Fruit fly (Drosophila melanogaster): ENCODE measurements around the gene CG4822.

DNA sequence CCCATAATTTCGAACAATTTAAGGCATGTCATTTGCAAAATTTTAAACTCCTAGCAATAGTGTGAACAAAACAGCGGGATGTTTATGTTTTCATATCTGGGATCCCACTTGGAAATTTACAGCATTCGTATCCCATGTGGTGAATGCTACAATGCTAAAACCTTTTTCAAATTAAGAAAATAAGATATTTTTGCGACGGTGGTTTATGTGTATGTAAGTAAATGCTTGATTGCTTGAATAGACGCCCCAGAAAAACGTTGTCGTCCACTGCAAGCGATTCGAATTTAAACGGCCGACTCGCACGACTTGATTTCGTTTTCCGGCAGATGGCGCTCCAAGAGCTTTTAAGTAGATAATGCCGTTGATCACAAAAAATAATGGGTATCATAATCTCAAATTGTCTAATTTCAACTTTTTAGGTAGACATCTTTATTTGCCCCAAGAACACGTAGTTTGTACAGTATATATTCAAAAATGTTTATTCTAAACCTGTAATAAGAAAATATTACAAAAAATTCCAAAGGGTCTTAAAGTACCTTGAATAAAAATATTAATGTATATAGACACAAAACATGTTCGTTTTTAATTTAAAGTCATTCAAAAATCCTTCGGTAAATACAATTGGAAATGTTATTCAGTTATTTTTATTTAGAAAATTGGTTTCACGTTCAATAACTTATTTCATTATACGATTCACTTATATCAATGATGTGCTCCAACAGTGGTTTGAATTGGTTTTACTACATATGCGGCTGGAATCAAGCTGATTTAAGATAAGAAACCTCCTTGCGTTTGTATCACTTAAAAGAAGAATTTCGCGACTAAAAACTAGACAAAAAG, 833 bp upstream of the CG4822 start:
- TF ChIP-seq br (GFP tag; optimal IDR thresholded peaks at IDR 0.05) (no peak), Abd-B (GFP tag; optimal IDR thresholded peaks at IDR 0.05) (no peak), rgr (GFP tag; optimal IDR thresholded peaks at IDR 0.05) (no peak), CrebA (GFP tag; optimal IDR thresholded peaks at IDR 0.05; ENCODE audit: borderline replicate concordance) (no peak), CG32264 (GFP tag; optimal IDR thresholded peaks at IDR 0.05) (no peak), Hnf4 (GFP tag; optimal IDR thresholded peaks at IDR 0.05) (no peak), HLH106 (tag; optimal IDR thresholded peaks at IDR 0.05) (no peak), Myc (optimal IDR thresholded peaks at IDR 0.05) (no peak), GATAd (GFP tag; optimal IDR thresholded peaks at IDR 0.05) (no peak)

Measured in whole organism, wandering third instar larva.